Fruit fly (Drosophila melanogaster) whole organism, wandering third instar larva: ENCODE measurements around the gene CG5781.

Experiments used
- CrebA ChIP-seq: fragments of 200-800 bp; sonication (Bioruptor generic); optimal IDR thresholded peaks from 2 replicates; lab custom pipeline; 2016; ENCODE audit warnings: missing biosample characterization, mild to moderate bottlenecking, missing genetic modification characterization, borderline replicate concordance
- Dfd ChIP-seq: fragments of >200 bp; optimal IDR thresholded peaks from 2 replicates; lab custom pipeline; 2017; ENCODE audit warnings: missing biosample characterization, missing genetic modification characterization
- Hnf4 ChIP-seq: fragments of 200-800 bp; sonication (Bioruptor generic); optimal IDR thresholded peaks from 2 replicates; lab custom pipeline; 2016; ENCODE audit warnings: missing biosample characterization, mild to moderate bottlenecking, missing genetic modification characterization
- Mio ChIP-seq: sonication (Bioruptor generic); optimal IDR thresholded peaks from 2 replicates; lab custom pipeline; 2016; ENCODE audit warnings: missing biosample characterization, missing genetic modification characterization
- Myc ChIP-seq: fragments of >200 bp; optimal IDR thresholded peaks from 2 replicates; lab custom pipeline; 2017
- Vsx2 ChIP-seq: fragments of 200-300, 225-300 bp; sonication (Bioruptor generic); optimal IDR thresholded peaks from 2 replicates; lab custom pipeline; 2018; ENCODE audit warnings: missing biosample characterization, missing genetic modification characterization; ENCODE audit not compliant: partially characterized antibody
- brk ChIP-seq: fragments of 200-800 bp; sonication (Bioruptor generic); optimal IDR thresholded peaks from 2 replicates; lab custom pipeline; 2016; ENCODE audit warnings: missing biosample characterization, mild to moderate bottlenecking, missing genetic modification characterization
- dsf ChIP-seq: sonication (Bioruptor generic); optimal IDR thresholded peaks from 2 replicates; lab custom pipeline; 2016; ENCODE audit warnings: missing biosample characterization, missing genetic modification characterization, borderline replicate concordance
- ey ChIP-seq: fragments of 200-800 bp; sonication (Bioruptor generic); optimal IDR thresholded peaks from 2 replicates; lab custom pipeline; 2016; ENCODE audit warnings: missing biosample characterization, missing genetic modification characterization
- fru ChIP-seq: fragments of 200-800 bp; sonication (Bioruptor generic); optimal IDR thresholded peaks from 3 replicates; lab custom pipeline; 2016; ENCODE audit warnings: missing biosample characterization, mild to moderate bottlenecking, missing genetic modification characterization
- lola ChIP-seq: fragments of >200 bp; optimal IDR thresholded peaks from 2 replicates; lab custom pipeline; 2017; ENCODE audit warnings: missing biosample characterization, missing genetic modification characterization
- psq ChIP-seq: fragments of 200-800 bp; sonication (Bioruptor generic); optimal IDR thresholded peaks from 3 replicates; lab custom pipeline; 2017; ENCODE audit warnings: missing biosample characterization, mild to moderate bottlenecking, missing genetic modification characterization, moderate library complexity
- usp ChIP-seq: fragments of >200 bp; optimal IDR thresholded peaks from 2 replicates; lab custom pipeline; 2017; ENCODE audit warnings: missing biosample characterization, missing genetic modification characterization

- no peak for TF ChIP-seq Hnf4 (GFP tag; lab: Kevin White, UChicago)
- TF ChIP-seq Mio (GFP tag; lab: Kevin White, UChicago) = no peak
- TF ChIP-seq dsf (GFP tag; lab: Kevin White, UChicago) = no peak
- TF ChIP-seq Myc (lab: Kevin White, UChicago) = no peak
- TF ChIP-seq ey (GFP tag; lab: Kevin White, UChicago) = no peak
- no peak for TF ChIP-seq Dfd (GFP tag; lab: Kevin White, UChicago)
- no peak for TF ChIP-seq fru (GFP tag; lab: Kevin White, UChicago)
- no peak for TF ChIP-seq lola (GFP tag; lab: Kevin White, UChicago)
- no peak for TF ChIP-seq brk (GFP tag; lab: Kevin White, UChicago)
- no peak for TF ChIP-seq usp
- no peak for TF ChIP-seq Vsx2 (GFP tag; lab: Kevin White, UChicago)
- no peak for TF ChIP-seq CrebA (GFP tag; lab: Kevin White, UChicago)
- no peak for TF ChIP-seq psq
Measured at dm6 chr2L:12712255-12712654, 15.1 kb upstream of the CG5781 start.
